Fruit fly (Drosophila melanogaster): ENCODE data around the gene Hex-A.

Hex-A gene

DNA sequence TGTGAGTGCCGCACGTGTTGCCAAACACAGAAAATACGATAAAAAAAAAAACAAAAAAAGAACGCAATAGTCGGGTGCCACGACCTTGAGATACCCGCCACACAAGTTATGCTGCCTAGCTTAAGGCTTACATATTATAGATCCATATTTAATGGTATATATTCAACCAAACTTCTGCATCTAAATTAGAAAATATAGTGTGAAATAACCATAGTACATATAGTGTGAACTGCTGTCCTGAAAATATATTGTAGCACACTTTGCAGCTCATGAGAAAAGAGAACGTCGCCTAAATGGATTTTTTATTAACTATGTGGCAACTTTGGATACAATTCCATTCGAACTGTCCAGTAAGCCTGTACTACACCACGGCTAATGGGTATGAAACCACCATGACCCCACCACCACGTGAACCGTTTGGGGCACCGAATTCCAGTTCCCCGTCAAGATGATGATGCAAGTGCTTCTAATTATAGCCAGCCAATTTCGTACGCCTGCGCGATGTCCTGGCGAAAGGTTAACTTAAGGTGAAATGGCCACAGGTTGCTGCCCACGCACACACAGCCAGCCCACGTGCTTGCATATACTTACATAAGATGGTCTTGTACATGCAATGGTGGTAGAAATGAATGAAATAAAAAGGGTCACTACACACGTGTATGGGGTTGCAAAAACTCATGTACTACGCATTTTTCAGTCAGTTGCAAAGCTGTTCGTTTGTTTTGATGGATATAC is 14.8 kb downstream of the Hex-A start (continued):
- TF ChIP-seq fu2 (GFP tag; optimal IDR thresholded peaks at IDR 0.05) (peak; percentile 50), gem (tag; optimal IDR thresholded peaks at IDR 0.05) (peak; percentile 85), CG6272 (GFP tag; IDR thresholded peaks at IDR 0.05) (peak; percentile 52), ci (GFP tag; IDR thresholded peaks at IDR 0.05) (0 out of 3 replicates have a peak, but pooled peaks have one; percentile 49), Meics (GFP tag; optimal IDR thresholded peaks at IDR 0.05) (peak; percentile 84), CG10321 (GFP tag; IDR thresholded peaks at IDR 0.05) (no peak), nerfin-2 (GFP tag; IDR thresholded peaks at IDR 0.05; ENCODE audit: partially characterized antibody) (no peak), CG12071 (GFP tag; optimal IDR thresholded peaks at IDR 0.05) (peak; percentile 44), CG9727 (GFP tag; optimal IDR thresholded peaks at IDR 0.05) (peak; percentile 83), HHEX (GFP tag; optimal IDR thresholded peaks at IDR 0.05) (peak; percentile 74), CG16813 (GFP tag; IDR thresholded peaks at IDR 0.05; ENCODE audit: partially characterized antibody) (no peak), CG17912 (GFP tag; optimal IDR thresholded peaks at IDR 0.05) (no peak), lab (GFP tag; optimal IDR thresholded peaks at IDR 0.05) (peak; percentile 88), Trl (optimal IDR thresholded peaks at IDR 0.05) (no peak), Trl (GFP tag; optimal IDR thresholded peaks at IDR 0.05) (peak; percentile 80), sug (tag; optimal IDR thresholded peaks at IDR 0.05) (peak; percentile 56), br (optimal IDR thresholded peaks at IDR 0.05) (no peak), jigr1 (GFP tag; IDR thresholded peaks at IDR 0.05) (peak; percentile 41; the same call in 1 of the 3 replicates), cad (GFP tag; optimal IDR thresholded peaks at IDR 0.05) (no peak), CG17186 (GFP tag; optimal IDR thresholded peaks at IDR 0.05) (no peak), TFAM (GFP tag; optimal IDR thresholded peaks at IDR 0.05) (no peak), D19A (tag; optimal IDR thresholded peaks at IDR 0.05) (peak; percentile 77), pho (GFP tag; optimal IDR thresholded peaks at IDR 0.05) (peak; percentile 74), CG9932 (GFP tag; IDR thresholded peaks at IDR 0.05) (peak; percentile 67), CG7963 (GFP tag; IDR thresholded peaks at IDR 0.05; ENCODE audit: partially characterized antibody) (no peak), jumu (GFP tag; optimal IDR thresholded peaks at IDR 0.05) (peak; percentile 71), Stat92E (GFP tag; optimal IDR thresholded peaks at IDR 0.05) (no peak), yki (optimal IDR thresholded peaks at IDR 0.05) (no peak), NFAT (GFP tag; IDR thresholded peaks at IDR 0.05) (peak; percentile 44; the same call in 1 of the 2 replicates), wdn (GFP tag; IDR thresholded peaks at IDR 0.05) (0 out of 2 replicates have a peak, but pooled peaks have one; percentile 27), disco-r (GFP tag; optimal IDR thresholded peaks at IDR 0.05) (peak; percentile 48), CG17829 (tag; optimal IDR thresholded peaks at IDR 0.05) (peak; percentile 65), CG7839 (tag; optimal IDR thresholded peaks at IDR 0.05) (peak; percentile 87), Abd-B (GFP tag; optimal IDR thresholded peaks at IDR 0.05) (peak; percentile 58), ftz-f1 (GFP tag; optimal IDR thresholded peaks at IDR 0.05) (peak; percentile 95), CG11247 (GFP tag; IDR thresholded peaks at IDR 0.05) (0 out of 2 replicates have a peak, but pooled peaks have one; percentile 34), CG13894 (tag; optimal IDR thresholded peaks at IDR 0.05) (peak; percentile 68), CG15479 (GFP tag; optimal IDR thresholded peaks at IDR 0.05) (no peak), Antp (GFP tag; optimal IDR thresholded peaks at IDR 0.05) (peak; percentile 74), Lpt (GFP tag; optimal IDR thresholded peaks at IDR 0.05) (no peak), Atf3 (GFP tag; optimal IDR thresholded peaks at IDR 0.05) (peak; percentile 46), CG13123 (GFP tag; optimal IDR thresholded peaks at IDR 0.05) (peak; percentile 23), Usf (GFP tag; optimal IDR thresholded peaks at IDR 0.05) (peak; percentile 40), CG8281 (tag; optimal IDR thresholded peaks at IDR 0.05) (peak; percentile 50), CG3838 (GFP tag; optimal IDR thresholded peaks at IDR 0.05) (peak; percentile 42), hbn (GFP tag; IDR thresholded peaks at IDR 0.05; ENCODE audit: partially characterized antibody) (no peak), CG10979 (tag; optimal IDR thresholded peaks at IDR 0.05) (peak; percentile 72), Dad (GFP tag; optimal IDR thresholded peaks at IDR 0.05) (peak; percentile 56), CG32772 (GFP tag; IDR thresholded peaks at IDR 0.05) (peak; percentile 83), nerfin-1 (tag; optimal IDR thresholded peaks at IDR 0.05) (peak; percentile 64)

All from whole organism, embryonic.